Worm (Caenorhabditis elegans) whole organism, L1 larva: ENCODE results near the gene M03C11.1.
A peak's percentile ranks its signal among the peaks of the same experiment; 100 is the strongest.

Experiments
- C16A3.4 ChIP-seq: fragments of 150-350 bp; optimal IDR thresholded peaks from 2 replicates; lab custom pipeline; 2014; ENCODE audit warnings: missing biosample characterization, missing genetic modification characterization
- C34B4.2 ChIP-seq: sonication (generic microtip); optimal IDR thresholded peaks from 2 replicates; lab custom pipeline; 2017; ENCODE audit warnings: mild to moderate bottlenecking, missing genetic modification characterization, missing compliant biosample characterization
- F16B12.6 ChIP-seq: fragments of 150-350 bp; optimal IDR thresholded peaks from 2 replicates; lab custom pipeline; 2014; ENCODE audit warnings: missing biosample characterization, missing genetic modification characterization
- aha-1 ChIP-seq: fragments of 150-350 bp; optimal IDR thresholded peaks from 2 replicates; lab custom pipeline; 2014; ENCODE audit warnings: missing biosample characterization, missing genetic modification characterization
- alr-1 ChIP-seq: fragments of 200-800 bp; sonication (Bioruptor generic); optimal IDR thresholded peaks from 2 replicates; lab custom pipeline; 2018; ENCODE audit warnings: borderline replicate concordance, mild to moderate bottlenecking, missing genetic modification characterization, missing compliant biosample characterization
- aly-2 ChIP-seq: fragments of 150-350 bp; optimal IDR thresholded peaks from 2 replicates; lab custom pipeline; 2014; ENCODE audit warnings: missing biosample characterization, missing genetic modification characterization
- ceh-8 ChIP-seq: fragments of 200-800 bp; sonication (Bioruptor generic); optimal IDR thresholded peaks from 2 replicates; lab custom pipeline; 2018; ENCODE audit warnings: mild to moderate bottlenecking, missing genetic modification characterization, moderate library complexity, missing compliant biosample characterization
- ceh-88 ChIP-seq: fragments of 200-800 bp; sonication (Bioruptor generic); IDR thresholded peaks from 2 replicates; pipeline ENCODE4 v1.3.6; 2022; ENCODE audit warnings: missing genetic modification characterization, missing compliant biosample characterization
- ces-1 ChIP-seq: fragments of 150-350 bp; optimal IDR thresholded peaks from 2 replicates; lab custom pipeline; 2014; ENCODE audit warnings: missing biosample characterization, missing genetic modification reagents, missing genetic modification characterization
- dpl-1 ChIP-seq, 3 experiments: fragments of 150-350 bp in 2 of 3; sonication (generic microtip) in 1 of 3; optimal IDR thresholded peaks; 2 replicates each; lab custom pipeline; 2014 to 2017; ENCODE audit warnings: missing biosample characterization in 3 of 3, missing genetic modification characterization in 3 of 3, missing genetic modification reagents in 3 of 3
- dsc-1 ChIP-seq: sonication (generic microtip); optimal IDR thresholded peaks from 2 replicates; lab custom pipeline; 2016; ENCODE audit warnings: mild to moderate bottlenecking, missing genetic modification characterization, missing compliant biosample characterization
- efl-1 ChIP-seq, 4 experiments: fragments of 150-350 bp; optimal IDR thresholded peaks in 3 of 4; peaks in 1 of 4; 1 replicate in 1 of 4; 2 replicates in 3 of 4; lab custom pipeline; 2014; ENCODE audit warnings: missing biosample characterization in 2 of 4, missing genetic modification characterization in 2 of 4, missing genetic modification reagents in 2 of 4
- efl-3 ChIP-seq: fragments of 200-800 bp; sonication (Bioruptor generic); optimal IDR thresholded peaks from 2 replicates; lab custom pipeline; 2018; ENCODE audit warnings: mild to moderate bottlenecking, missing genetic modification characterization, missing compliant biosample characterization
- egl-13 ChIP-seq: sonication (generic microtip); optimal IDR thresholded peaks from 2 replicates; lab custom pipeline; 2016; ENCODE audit warnings: missing genotype, missing genetic modification reagents, missing genetic modification characterization, missing compliant biosample characterization
- elt-2 ChIP-seq: sonication (generic microtip); optimal IDR thresholded peaks from 2 replicates; lab custom pipeline; 2016; ENCODE audit warnings: missing genetic modification characterization, mild to moderate bottlenecking, inconsistent platforms, missing compliant biosample characterization, missing genetic modification reagents
- elt-3 ChIP-seq, 6 experiments: fragments of 150-350 bp in 1 of 6; sonication (generic microtip); optimal IDR thresholded peaks; 2 replicates each; lab custom pipeline; 2017 to 2018; ENCODE audit warnings: missing biosample characterization in 6 of 6, missing genetic modification characterization in 6 of 6, inconsistent platforms in 1 of 6
- hlh-4 ChIP-seq: sonication (generic microtip); optimal IDR thresholded peaks from 2 replicates; lab custom pipeline; 2016; ENCODE audit warnings: mild to moderate bottlenecking, missing genetic modification characterization, missing compliant biosample characterization
- irx-1 ChIP-seq: sonication (generic microtip); optimal IDR thresholded peaks from 2 replicates; lab custom pipeline; 2016; ENCODE audit warnings: missing genetic modification characterization, missing compliant biosample characterization
- isw-1 ChIP-seq: fragments of 200-800 bp; sonication (Bioruptor generic); IDR thresholded peaks from 2 replicates; pipeline ENCODE4 v1.3.6; 2022; ENCODE audit warnings: missing genetic modification characterization, missing compliant biosample characterization
- lin-15B ChIP-seq: fragments of 150-350 bp; sonication (generic microtip); optimal IDR thresholded peaks from 3 replicates; lab custom pipeline; 2014; ENCODE audit warnings: missing biosample characterization, missing genetic modification characterization
- lin-35 ChIP-seq, 2 experiments: fragments of 150-350 bp; optimal IDR thresholded peaks; 2 replicates each; lab custom pipeline; 2014; ENCODE audit warnings: missing biosample characterization in 2 of 2, missing genetic modification characterization in 2 of 2, missing genetic modification reagents in 2 of 2
- lir-3 ChIP-seq: sonication (generic microtip); optimal IDR thresholded peaks from 2 replicates; lab custom pipeline; 2016; ENCODE audit warnings: mild to moderate bottlenecking, missing genetic modification characterization, moderate library complexity, missing compliant biosample characterization; ENCODE audit not compliant: poor library complexity
- lsy-2 ChIP-seq, 2 experiments: fragments of 150-350 bp; optimal IDR thresholded peaks; 2 replicates each; lab custom pipeline; 2014; ENCODE audit warnings: missing biosample characterization in 2 of 2, missing genetic modification characterization in 2 of 2
- mab-9 ChIP-seq: fragments of 200-800 bp; sonication (Bioruptor generic); IDR thresholded peaks from 2 replicates; pipeline ENCODE4 v1.3.6; 2022; ENCODE audit warnings: missing genetic modification reagents, missing genetic modification characterization, missing compliant biosample characterization
- mep-1 ChIP-seq: fragments of 150-350 bp; optimal IDR thresholded peaks from 2 replicates; lab custom pipeline; 2014; ENCODE audit warnings: missing biosample characterization, missing genetic modification characterization
- nhr-12 ChIP-seq: sonication (generic microtip); optimal IDR thresholded peaks from 2 replicates; lab custom pipeline; 2017; ENCODE audit warnings: missing biosample characterization, missing genetic modification characterization
- nhr-20 ChIP-seq: sonication (generic microtip); optimal IDR thresholded peaks from 2 replicates; lab custom pipeline; 2016; ENCODE audit warnings: mild to moderate bottlenecking, missing genetic modification characterization, missing compliant biosample characterization
- nhr-28 ChIP-seq: fragments of 150-350 bp; optimal IDR thresholded peaks from 2 replicates; lab custom pipeline; 2014; ENCODE audit warnings: missing biosample characterization, missing genetic modification characterization
- nhr-47 ChIP-seq: sonication (generic microtip); optimal IDR thresholded peaks from 2 replicates; lab custom pipeline; 2016; ENCODE audit warnings: mild to moderate bottlenecking, missing genetic modification characterization, moderate library complexity, missing compliant biosample characterization
- nhr-71 ChIP-seq: sonication (generic microtip); optimal IDR thresholded peaks from 2 replicates; lab custom pipeline; 2016; ENCODE audit warnings: mild to moderate bottlenecking, missing genetic modification characterization, moderate library complexity, missing compliant biosample characterization
- nhr-76 ChIP-seq: sonication (generic microtip); optimal IDR thresholded peaks from 2 replicates; lab custom pipeline; 2017; ENCODE audit warnings: missing biosample characterization, missing genetic modification characterization
- nhr-77 ChIP-seq: fragments of 150-350 bp; optimal IDR thresholded peaks from 2 replicates; lab custom pipeline; 2014; ENCODE audit warnings: missing biosample characterization, missing genetic modification characterization
- nhr-85 ChIP-seq: sonication (generic microtip); peaks from one replicate; lab custom pipeline; 2016; ENCODE audit warnings: missing genetic modification characterization, inconsistent platforms, missing compliant biosample characterization
- nhr-90 ChIP-seq: sonication (generic microtip); optimal IDR thresholded peaks from 2 replicates; lab custom pipeline; 2016; ENCODE audit warnings: mild to moderate bottlenecking, missing genetic modification characterization, missing compliant biosample characterization; ENCODE audit not compliant: poor library complexity
- rnt-1 ChIP-seq: sonication (generic microtip); optimal IDR thresholded peaks from 2 replicates; lab custom pipeline; 2016; ENCODE audit warnings: mild to moderate bottlenecking, missing genetic modification characterization, moderate library complexity, missing compliant biosample characterization
- skn-1 ChIP-seq: fragments of 150-350 bp; optimal IDR thresholded peaks from 2 replicates; lab custom pipeline; 2014; ENCODE audit warnings: missing biosample characterization, missing genetic modification characterization
- snu-23 ChIP-seq: sonication (generic microtip); optimal IDR thresholded peaks from 2 replicates; lab custom pipeline; 2016; ENCODE audit warnings: missing genetic modification characterization, missing compliant biosample characterization
- sptf-1 ChIP-seq: fragments of 150-350 bp; optimal IDR thresholded peaks from 2 replicates; lab custom pipeline; 2014; ENCODE audit warnings: missing biosample characterization, missing genetic modification characterization
- sup-37 ChIP-seq: fragments of 200-800 bp; sonication (Bioruptor generic); optimal IDR thresholded peaks from 2 replicates; lab custom pipeline; 2018; ENCODE audit warnings: mild to moderate bottlenecking, missing genetic modification characterization, missing compliant biosample characterization
- swsn-7 ChIP-seq: sonication (generic microtip); optimal IDR thresholded peaks from 2 replicates; lab custom pipeline; 2016; ENCODE audit warnings: missing genetic modification characterization, missing compliant biosample characterization
- unc-98 ChIP-seq: fragments of 200-800 bp; sonication (Bioruptor generic); IDR thresholded peaks from 2 replicates; pipeline ENCODE4 v1.3.6; 2022; ENCODE audit warnings: missing genetic modification characterization, missing compliant biosample characterization
- xbp-1 ChIP-seq: sonication (generic microtip); optimal IDR thresholded peaks from 2 replicates; lab custom pipeline; 2016; ENCODE audit warnings: missing genetic modification characterization, missing compliant biosample characterization
- zag-1 ChIP-seq: fragments of 150-350 bp; optimal IDR thresholded peaks from 2 replicates; lab custom pipeline; 2014; ENCODE audit warnings: missing biosample characterization, missing genetic modification characterization
- zip-4 ChIP-seq: fragments of 200-800 bp; sonication (Bioruptor generic); optimal IDR thresholded peaks from 2 replicates; lab custom pipeline; 2018; ENCODE audit warnings: mild to moderate bottlenecking, missing genetic modification characterization, moderate library complexity, missing compliant biosample characterization
- ztf-4 ChIP-seq: fragments of 150-350 bp; optimal IDR thresholded peaks from 2 replicates; lab custom pipeline; 2014; ENCODE audit warnings: missing biosample characterization, missing genetic modification characterization

The M03C11.1 gene

ce11 chrIII:10427882-10428281, 32.0 kb upstream of the M03C11.1 start, which contains the start of gene prp-3:
Gene prp-3, minus strand, starts transcription at chrIII:10427982.
- TF ChIP-seq lsy-2 (tag; optimal IDR thresholded peaks at IDR 0.05; lab: Kevin White, UChicago) (no peak), sup-37 (no peak)

ce11 chrIII:10423906-10424305, 28.0 kb upstream of the M03C11.1 start, which contains the start of gene M03C11.6:
Gene M03C11.6, minus strand, starts transcription at chrIII:10424006.
- TF ChIP-seq unc-98 (GFP tag; lab: Robert Waterston, UW) (no peak), xbp-1 (tag; lab: Kevin White, UChicago) (no peak), zip-4 (no peak)

ce11 chrIII:10421680-10422079, 25.8 kb upstream of the M03C11.1 start:
- TF ChIP-seq ces-1 (no peak), swsn-7 (no peak), aly-2 (tag; lab: Kevin White, UChicago) (no peak), efl-3 (GFP tag; lab: Kevin White, UChicago) (no peak), rnt-1 (tag; lab: Kevin White, UChicago) (no peak), snu-23 (GFP tag; lab: Kevin White, UChicago) (no peak), elt-3 (tag; optimal IDR thresholded peaks at IDR 0.05; lab: Kevin White, UChicago) (no peak), xbp-1 (tag; lab: Kevin White, UChicago) (no peak), efl-1 (optimal IDR thresholded peaks at IDR 0.05; lab: Kevin White, UChicago) (no peak), efl-1 (GFP tag; optimal IDR thresholded peaks at IDR 0.05 in 1 of 2; lab: Kevin White, UChicago) (no peak), lir-3 (tag; lab: Kevin White, UChicago) (no peak), ceh-88 (no peak), zag-1 (tag; lab: Kevin White, UChicago) (no peak), lsy-2 (tag; optimal IDR thresholded peaks at IDR 0.05; lab: Kevin White, UChicago) (no peak)

DNA sequence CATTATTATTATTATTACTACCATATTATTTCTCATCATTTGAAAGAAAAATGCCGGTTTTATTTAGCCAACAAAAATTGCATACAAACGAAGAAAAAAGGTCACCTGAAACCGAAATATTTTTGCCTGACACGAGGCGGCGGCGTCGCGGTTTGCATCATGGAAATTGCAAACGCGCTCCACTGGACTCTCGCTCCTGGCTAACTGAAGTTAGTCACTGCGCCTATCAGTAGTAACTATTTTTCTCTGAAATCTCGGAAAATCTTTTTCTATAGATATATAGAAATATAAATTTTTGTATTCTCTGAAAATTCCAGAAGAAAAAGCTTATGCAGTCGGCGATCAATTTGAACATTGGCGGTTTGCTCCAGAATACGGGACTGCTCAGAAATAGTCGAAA, 19.9 kb upstream of the M03C11.1 start, which contains the start of gene ymel-1:
Gene ymel-1, plus strand, starts transcription at position 318 of the 400 bp plus-strand sequence.
- TF ChIP-seq nhr-20 (peak; percentile 33), nhr-76 (tag; lab: Kevin White, UChicago) (no peak), isw-1 (peak; percentile 1; the same call in 1 of the 2 replicates), dpl-1 (GFP tag; optimal IDR thresholded peaks at IDR 0.05; lab: Kevin White, UChicago) (peak in 2 of 3 experiments; percentile 11 to 33), aly-2 (tag; lab: Kevin White, UChicago) (peak; percentile 48), efl-1 (optimal IDR thresholded peaks at IDR 0.05; lab: Kevin White, UChicago) (peak; percentile 31 to 43), efl-1 (GFP tag; optimal IDR thresholded peaks at IDR 0.05 in 1 of 2; lab: Kevin White, UChicago) (peak in 1 of 2 experiments; percentile 49), nhr-47 (no peak), mab-9 (GFP tag; lab: Robert Waterston, UW) (no peak), dsc-1 (no peak), nhr-28 (tag; lab: Kevin White, UChicago) (no peak), C16A3.4 (peak; percentile 30), lin-15B (tag; lab: Kevin White, UChicago) (peak; percentile 56), sptf-1 (tag; lab: Kevin White, UChicago) (no peak), nhr-90 (tag; lab: Kevin White, UChicago) (peak; percentile 24), egl-13 (tag; lab: Kevin White, UChicago) (no peak), F16B12.6 (tag; lab: Kevin White, UChicago) (no peak), C34B4.2 (tag; lab: Kevin White, UChicago) (no peak), mep-1 (tag; lab: Kevin White, UChicago) (peak; percentile 59), nhr-12 (tag; lab: Kevin White, UChicago) (no peak), hlh-4 (tag; lab: Kevin White, UChicago) (no peak), nhr-85 (tag; lab: Kevin White, UChicago) (peak; percentile 72), snu-23 (GFP tag; lab: Kevin White, UChicago) (peak; percentile 41), swsn-7 (peak; percentile 25), ztf-4 (tag; lab: Kevin White, UChicago) (no peak), zag-1 (tag; lab: Kevin White, UChicago) (no peak), ceh-8 (GFP tag; lab: Kevin White, UChicago) (no peak), skn-1 (tag; lab: Kevin White, UChicago) (peak; percentile 17), lsy-2 (tag; optimal IDR thresholded peaks at IDR 0.05; lab: Kevin White, UChicago) (peak; percentile 11 to 49), elt-2 (tag; lab: Kevin White, UChicago) (no peak), nhr-71 (tag; lab: Kevin White, UChicago) (peak; percentile 60), alr-1 (no peak), irx-1 (tag; lab: Kevin White, UChicago) (no peak), aha-1 (tag; lab: Kevin White, UChicago) (no peak), zip-4 (no peak), ceh-88 (no peak), lin-35 (GFP tag; optimal IDR thresholded peaks at IDR 0.05; lab: Kevin White, UChicago) (peak; percentile 44 to 60), nhr-77 (tag; lab: Kevin White, UChicago) (no peak)
